Worm (Caenorhabditis elegans): ENCODE results near the gene F07E5.5.

DNA sequence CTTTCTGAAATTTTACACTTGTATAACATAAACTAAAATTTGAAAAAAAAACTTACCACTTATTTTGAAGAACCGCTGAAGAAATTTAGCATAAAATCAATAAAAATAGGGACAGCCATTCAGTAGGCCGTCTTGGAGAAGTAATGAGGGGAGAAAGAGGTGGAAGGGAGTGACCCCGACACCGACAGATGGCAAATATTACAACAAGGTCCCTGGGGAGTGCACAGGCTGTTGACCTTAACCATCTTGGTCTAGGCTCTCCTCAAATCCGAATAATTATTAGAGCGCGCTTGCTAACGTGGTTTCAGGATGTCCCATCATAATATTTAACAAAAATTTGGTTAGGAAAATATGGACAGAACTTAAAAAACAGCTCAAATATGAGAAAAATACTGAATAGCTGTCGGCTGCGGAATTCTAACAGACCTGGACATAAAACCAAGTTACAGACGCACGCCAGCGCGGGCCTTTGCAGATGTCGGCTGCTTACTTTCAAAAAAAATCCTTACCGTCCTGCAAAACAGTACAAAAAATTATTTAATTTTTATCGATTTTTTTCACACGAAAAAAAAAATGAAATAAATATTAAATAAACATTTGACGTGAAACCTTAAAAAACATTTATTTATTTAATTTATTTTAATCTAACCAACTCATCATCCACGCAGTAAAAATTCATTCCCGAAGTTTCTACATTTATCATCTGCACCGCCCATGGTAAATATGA is 36.2 kb upstream of the F07E5.5 start, which contains the start of gene T16A1.2:
- no peak for TF ChIP-seq nhr-43 (tag; optimal IDR thresholded peaks at IDR 0.05; ENCODE audit: poor library complexity, severe bottlenecking)
- TF ChIP-seq aly-2 (tag; optimal IDR thresholded peaks at IDR 0.05), result no peak
- TF ChIP-seq ceh-16 (tag; optimal IDR thresholded peaks at IDR 0.05), result no peak
- TF ChIP-seq jun-1 (tag; optimal IDR thresholded peaks at IDR 0.05), result no peak
- no peak for TF ChIP-seq fos-1 (tag; optimal IDR thresholded peaks at IDR 0.05)

All from whole organism, L3 larva.